Fruit fly (Drosophila melanogaster) whole organism, adult: ENCODE measurements around the gene BI-1.
A peak's percentile ranks its signal among the peaks of the same experiment; 100 is the strongest.

ENCODE experiments used
- CG11617 ChIP-seq: fragments of 200-800 bp; sonication (Bioruptor generic); optimal IDR thresholded peaks from 2 replicates; lab custom pipeline; 2017; ENCODE audit warnings: mild to moderate bottlenecking, missing biosample characterization, missing genetic modification reagents, missing genetic modification characterization
- CG12768 ChIP-seq: fragments of 200-800 bp; sonication (Bioruptor generic); optimal IDR thresholded peaks from 2 replicates; lab custom pipeline; 2017; ENCODE audit warnings: missing biosample characterization, missing genetic modification characterization, mild to moderate bottlenecking, moderate library complexity, missing genetic modification reagents
- CG14711 ChIP-seq: fragments of 200-800 bp; sonication (Bioruptor generic); optimal IDR thresholded peaks from 2 replicates; lab custom pipeline; 2018; ENCODE audit warnings: missing biosample characterization, mild to moderate bottlenecking, missing genetic modification characterization, moderate library complexity
- CG1620 ChIP-seq: fragments of 200-800 bp; sonication (Bioruptor generic); optimal IDR thresholded peaks from 2 replicates; lab custom pipeline; 2016; ENCODE audit warnings: missing biosample characterization, missing genetic modification characterization
- CG33017 ChIP-seq: fragments of 200-800 bp; sonication (Bioruptor generic); optimal IDR thresholded peaks from 2 replicates; lab custom pipeline; 2018; ENCODE audit warnings: missing biosample characterization, mild to moderate bottlenecking, missing genetic modification characterization, moderate library complexity
- CG5204 ChIP-seq: fragments of 200-800 bp; sonication (Bioruptor generic); optimal IDR thresholded peaks from 2 replicates; lab custom pipeline; 2016; ENCODE audit warnings: missing biosample characterization, missing genetic modification characterization
- CG7045 ChIP-seq: fragments of 200-800 bp; sonication (Bioruptor generic); optimal IDR thresholded peaks from 2 replicates; lab custom pipeline; 2017; ENCODE audit warnings: missing biosample characterization, mild to moderate bottlenecking, missing genetic modification characterization
- CG7101 ChIP-seq: fragments of 200-800 bp; sonication (Bioruptor generic); optimal IDR thresholded peaks from 2 replicates; lab custom pipeline; 2018; ENCODE audit warnings: missing biosample characterization, mild to moderate bottlenecking, missing genetic modification characterization, moderate library complexity
- Clk ChIP-seq: fragments of 200-800 bp; sonication (Bioruptor generic); optimal IDR thresholded peaks from 2 replicates; lab custom pipeline; 2017; ENCODE audit warnings: missing biosample characterization, missing genetic modification characterization
- Crg-1 ChIP-seq: fragments of 200-800 bp; sonication (Bioruptor generic); optimal IDR thresholded peaks from 2 replicates; lab custom pipeline; 2016; ENCODE audit warnings: missing biosample characterization, missing genetic modification characterization
- Hr96 ChIP-seq: fragments of 200-800 bp; sonication (Bioruptor generic); optimal IDR thresholded peaks from 2 replicates; lab custom pipeline; 2016; ENCODE audit warnings: missing biosample characterization, missing genetic modification characterization
- Mnt ChIP-seq: fragments of 200-800 bp; sonication (Bioruptor generic); optimal IDR thresholded peaks from 2 replicates; lab custom pipeline; 2016; ENCODE audit warnings: missing biosample characterization, mild to moderate bottlenecking, missing genetic modification characterization
- bab1 ChIP-seq: fragments of 200-800 bp; sonication (Bioruptor generic); optimal IDR thresholded peaks from 3 replicates; lab custom pipeline; 2019; ENCODE audit warnings: missing biosample characterization, mild to moderate bottlenecking, missing genetic modification characterization, moderate library complexity
- cic ChIP-seq: fragments of 200-800 bp; sonication (Bioruptor generic); optimal IDR thresholded peaks from 2 replicates; lab custom pipeline; 2017; ENCODE audit warnings: missing biosample characterization, mild to moderate bottlenecking, missing genetic modification characterization, moderate library complexity
- cnc ChIP-seq, 2 experiments: fragments of >200 bp; optimal IDR thresholded peaks; 2 replicates each; lab custom pipeline; 2017
- kay ChIP-seq: fragments of 200-800 bp; sonication (Bioruptor generic); peaks from one replicate; lab custom pipeline; 2016; ENCODE audit warnings: missing biosample characterization, missing genetic modification characterization, borderline replicate concordance
- ovo ChIP-seq: fragments of 200-800 bp; sonication (Bioruptor generic); optimal IDR thresholded peaks from 2 replicates; lab custom pipeline; 2016; ENCODE audit warnings: missing biosample characterization, missing genetic modification characterization
- pad ChIP-seq: fragments of 200-800 bp; sonication (Bioruptor generic); optimal IDR thresholded peaks from 3 replicates; lab custom pipeline; 2017; ENCODE audit warnings: missing biosample characterization, missing genetic modification characterization, mild to moderate bottlenecking, moderate library complexity, missing genetic modification reagents
- tj ChIP-seq: fragments of 200-800 bp; sonication (Bioruptor generic); optimal IDR thresholded peaks from 3 replicates; lab custom pipeline; 2017; ENCODE audit warnings: missing biosample characterization, mild to moderate bottlenecking, missing genetic modification characterization, moderate library complexity
- toe ChIP-seq: fragments of 200-800 bp; sonication (Bioruptor generic); optimal IDR thresholded peaks from 2 replicates; lab custom pipeline; 2016; ENCODE audit warnings: missing biosample characterization, missing genetic modification characterization

The BI-1 gene

DNA sequence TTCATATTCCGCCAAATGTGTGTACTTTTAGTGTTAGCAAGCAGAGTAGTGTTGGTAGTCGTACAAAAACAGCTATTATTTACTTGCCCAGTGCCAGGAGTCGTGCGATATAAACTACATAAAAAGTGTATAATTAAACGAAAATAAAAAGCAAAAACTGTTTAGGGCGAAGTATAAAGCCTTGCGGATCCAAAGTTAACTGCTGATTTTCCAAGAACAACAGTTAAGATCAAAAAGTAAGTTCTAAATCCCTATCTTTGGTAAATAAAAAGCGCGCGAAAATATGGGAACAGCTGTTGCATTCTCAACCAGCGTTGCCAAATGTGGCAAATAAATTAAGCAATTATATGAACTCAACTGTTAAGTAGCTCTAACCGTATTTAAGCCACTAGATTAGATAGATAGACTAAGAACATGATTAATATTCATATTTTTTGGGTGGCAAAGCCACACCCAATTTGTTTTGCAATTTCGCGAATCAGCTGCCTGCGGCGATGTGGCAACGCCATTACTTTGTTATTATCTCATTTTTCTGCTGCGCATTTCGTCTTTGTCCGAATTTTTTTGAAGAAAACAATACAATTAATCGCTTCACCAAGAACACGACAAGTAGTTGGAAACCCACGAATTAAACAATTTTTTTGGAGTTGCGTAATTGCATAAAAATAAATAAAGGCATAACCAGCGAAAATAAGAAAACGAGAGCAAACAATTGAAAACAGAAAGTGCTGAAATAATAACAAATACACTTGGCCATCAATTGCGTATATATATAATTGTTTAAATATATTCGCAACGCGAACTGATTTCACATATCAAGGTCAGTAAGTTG lies 31.7 kb upstream of the BI-1 start, which contains the start of the genes Prim1 and CG7083:
Gene Prim1, plus strand, starts transcription at position 51 of the 832 bp plus-strand sequence.
Gene CG7083, plus strand, starts transcription at position 522 of the 832 bp plus-strand sequence.
- TF ChIP-seq Mnt (GFP tag; lab: Kevin White, UChicago) (peak; percentile 67), CG11617 (GFP tag; lab: Kevin White, UChicago) (peak; percentile 85), kay (GFP tag; lab: Kevin White, UChicago) (peak; percentile 59), cic (GFP tag; lab: Kevin White, UChicago) (peak; percentile 30), CG5204 (GFP tag; lab: Kevin White, UChicago) (peak; percentile 86), pad (GFP tag; lab: Kevin White, UChicago) (peak; percentile 60), Crg-1 (GFP tag; lab: Kevin White, UChicago) (peak; percentile 78), bab1 (GFP tag; lab: Kevin White, UChicago) (peak; percentile 69), CG7101 (tag; lab: Kevin White, UChicago) (peak; percentile 79), CG12768 (peak; percentile 79), cnc (optimal IDR thresholded peaks at IDR 0.05; lab: Kevin White, UChicago) (no peak), tj (peak; percentile 41), CG14711 (tag; lab: Kevin White, UChicago) (peak; percentile 56), CG1620 (GFP tag; lab: Kevin White, UChicago) (peak; percentile 85), Hr96 (GFP tag; lab: Kevin White, UChicago) (peak; percentile 74), toe (peak; percentile 83), CG7045 (GFP tag; lab: Kevin White, UChicago) (peak; percentile 67), Clk (GFP tag; lab: Kevin White, UChicago) (no peak), ovo (GFP tag; lab: Kevin White, UChicago) (peak; percentile 50), CG33017 (tag; lab: Kevin White, UChicago) (peak; percentile 38)

dm6 chr3L:8338921-8339320 lies 30.2 kb upstream of the BI-1 start, which contains the start of gene Pex2:
TSS of gene Pex2 (plus strand) at chr3L:8339051.
- TF ChIP-seq cnc (optimal IDR thresholded peaks at IDR 0.05; lab: Kevin White, UChicago) = no peak
- TF ChIP-seq CG7045 (GFP tag; lab: Kevin White, UChicago) = no peak
- TF ChIP-seq ovo (GFP tag; lab: Kevin White, UChicago) = no peak
- TF ChIP-seq kay (GFP tag; lab: Kevin White, UChicago) = peak; percentile 76
- TF ChIP-seq CG12768 = peak; percentile 82
- TF ChIP-seq Crg-1 (GFP tag; lab: Kevin White, UChicago) = peak; percentile 34
- peak; percentile 57 for TF ChIP-seq CG1620 (GFP tag; lab: Kevin White, UChicago)
- peak; percentile 18 for TF ChIP-seq CG11617 (GFP tag; lab: Kevin White, UChicago)
- no peak for TF ChIP-seq tj
- TF ChIP-seq pad (GFP tag; lab: Kevin White, UChicago) = peak; percentile 15
- TF ChIP-seq toe = peak; percentile 43
- TF ChIP-seq CG7101 (tag; lab: Kevin White, UChicago) = peak; percentile 48
- peak; percentile 64 for TF ChIP-seq Mnt (GFP tag; lab: Kevin White, UChicago)
- TF ChIP-seq CG33017 (tag; lab: Kevin White, UChicago) = peak; percentile 51
- peak; percentile 53 for TF ChIP-seq bab1 (GFP tag; lab: Kevin White, UChicago)
- no peak for TF ChIP-seq Clk (GFP tag; lab: Kevin White, UChicago)
- peak; percentile 3 for TF ChIP-seq CG5204 (GFP tag; lab: Kevin White, UChicago)
- peak; percentile 31 for TF ChIP-seq CG14711 (tag; lab: Kevin White, UChicago)
- no peak for TF ChIP-seq Hr96 (GFP tag; lab: Kevin White, UChicago)
- TF ChIP-seq cic (GFP tag; lab: Kevin White, UChicago) = peak; percentile 99

DNA sequence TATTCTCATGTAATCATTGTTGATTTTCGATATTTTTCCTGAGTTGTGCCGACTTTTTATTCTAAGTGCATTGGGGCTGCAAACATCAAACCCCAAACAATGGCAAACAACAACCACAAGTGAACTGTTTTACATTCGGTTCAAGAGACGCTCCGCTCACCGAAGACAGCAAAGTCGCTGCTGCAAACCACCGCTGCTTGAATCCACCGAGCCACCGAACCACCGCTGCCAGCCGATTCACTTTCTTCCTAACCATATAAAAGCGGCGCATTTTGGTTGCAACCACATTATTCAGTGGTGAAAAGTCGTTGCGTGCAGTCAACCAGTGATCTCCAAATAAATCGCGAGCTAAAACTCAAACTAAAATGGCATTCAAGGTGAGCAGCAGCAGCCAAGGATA lies 27.6 kb upstream of the BI-1 start, which contains the start of gene Cpr66Cb:
Gene Cpr66Cb, plus strand, starts transcription at position 301 of the 400 bp plus-strand sequence.
- TF ChIP-seq Hr96 (GFP tag; lab: Kevin White, UChicago) (no peak), kay (GFP tag; lab: Kevin White, UChicago) (no peak), cnc (optimal IDR thresholded peaks at IDR 0.05; lab: Kevin White, UChicago) (no peak), CG12768 (no peak), Mnt (GFP tag; lab: Kevin White, UChicago) (no peak), toe (no peak), Clk (GFP tag; lab: Kevin White, UChicago) (no peak), Crg-1 (GFP tag; lab: Kevin White, UChicago) (no peak), ovo (GFP tag; lab: Kevin White, UChicago) (no peak), CG7045 (GFP tag; lab: Kevin White, UChicago) (no peak), CG11617 (GFP tag; lab: Kevin White, UChicago) (no peak)

- TF ChIP-seq CG7045 (GFP tag; lab: Kevin White, UChicago) (no peak), Mnt (GFP tag; lab: Kevin White, UChicago) (no peak), Crg-1 (GFP tag; lab: Kevin White, UChicago) (no peak), cnc (optimal IDR thresholded peaks at IDR 0.05; lab: Kevin White, UChicago) (no peak), ovo (GFP tag; lab: Kevin White, UChicago) (no peak), pad (GFP tag; lab: Kevin White, UChicago) (no peak), tj (no peak), kay (GFP tag; lab: Kevin White, UChicago) (no peak), CG7101 (tag; lab: Kevin White, UChicago) (no peak), CG12768 (no peak), Hr96 (GFP tag; lab: Kevin White, UChicago) (no peak), toe (no peak), CG5204 (GFP tag; lab: Kevin White, UChicago) (no peak)
Measured at dm6 chr3L:8334338-8334737, 25.6 kb upstream of the BI-1 start.

dm6 chr3L:8333574-8333973 lies 24.8 kb upstream of the BI-1 start:
- no peak for TF ChIP-seq tj
- no peak for TF ChIP-seq CG7101 (tag; lab: Kevin White, UChicago)
- TF ChIP-seq CG14711 (tag; lab: Kevin White, UChicago) = no peak
- TF ChIP-seq Crg-1 (GFP tag; lab: Kevin White, UChicago) = no peak
- TF ChIP-seq CG1620 (GFP tag; lab: Kevin White, UChicago) = no peak
- TF ChIP-seq toe = no peak
- TF ChIP-seq CG5204 (GFP tag; lab: Kevin White, UChicago) = no peak
- TF ChIP-seq CG7045 (GFP tag; lab: Kevin White, UChicago) = no peak
- no peak for TF ChIP-seq Mnt (GFP tag; lab: Kevin White, UChicago)
- no peak for TF ChIP-seq cic (GFP tag; lab: Kevin White, UChicago)
- TF ChIP-seq CG12768 = no peak
- no peak for TF ChIP-seq cnc (optimal IDR thresholded peaks at IDR 0.05; lab: Kevin White, UChicago)
- no peak for TF ChIP-seq CG11617 (GFP tag; lab: Kevin White, UChicago)
